Fruit fly (Drosophila melanogaster): Measurements from ENCODE around the gene Slc25A46b.

Slc25A46b gene

dm6 chr2L:18137591-18138247 lies 41.4 kb downstream of the Slc25A46b start, which contains the start of gene kel (continued):
- TF ChIP-seq gfzf (GFP tag; optimal IDR thresholded peaks at IDR 0.05) (peak; percentile 85), cad (GFP tag; optimal IDR thresholded peaks at IDR 0.05) (peak; percentile 39), CG17829 (tag; optimal IDR thresholded peaks at IDR 0.05) (peak; percentile 61), CG12104 (GFP tag; optimal IDR thresholded peaks at IDR 0.05) (no peak), pho (GFP tag; optimal IDR thresholded peaks at IDR 0.05) (peak; percentile 39), CrebB (tag; optimal IDR thresholded peaks at IDR 0.05) (peak; percentile 76), gcm2 (GFP tag; optimal IDR thresholded peaks at IDR 0.05) (no peak), CG33557 (GFP tag; optimal IDR thresholded peaks at IDR 0.05) (peak; percentile 31), CG8290 (GFP tag; optimal IDR thresholded peaks at IDR 0.05) (peak; percentile 13), CG8290 (tag; optimal IDR thresholded peaks at IDR 0.05) (peak; percentile 21 to 82), CG34422 (GFP tag; IDR thresholded peaks at IDR 0.05) (peak; percentile 64; the same call in 1 of the 3 replicates), Xbp1 (GFP tag; optimal IDR thresholded peaks at IDR 0.05) (peak; percentile 55), Dref (GFP tag; IDR thresholded peaks at IDR 0.05) (peak; percentile 90), CG11456 (GFP tag; IDR thresholded peaks at IDR 0.05) (peak; percentile 65; the same call in 2 of the 3 replicates), CG4328 (GFP tag; optimal IDR thresholded peaks at IDR 0.05) (peak; percentile 46), z (GFP tag; IDR thresholded peaks at IDR 0.05) (no peak), Kr (GFP tag; optimal IDR thresholded peaks at IDR 0.05) (no peak), NFAT (GFP tag; IDR thresholded peaks at IDR 0.05) (peak; percentile 59), CG15269 (tag; optimal IDR thresholded peaks at IDR 0.05) (peak; percentile 53), CG8765 (GFP tag; IDR thresholded peaks at IDR 0.05) (no peak), pnt (GFP tag; optimal IDR thresholded peaks at IDR 0.05) (no peak), Optix (GFP tag; IDR thresholded peaks at IDR 0.05) (no peak), CG13424 (tag; optimal IDR thresholded peaks at IDR 0.05) (no peak), CG14441 (GFP tag; IDR thresholded peaks at IDR 0.05) (no peak), Deaf1 (tag; optimal IDR thresholded peaks at IDR 0.05) (peak; percentile 53), Hr3 (GFP tag; optimal IDR thresholded peaks at IDR 0.05) (peak; percentile 9), her (GFP tag; optimal IDR thresholded peaks at IDR 0.05) (peak; percentile 68), ac (GFP tag; optimal IDR thresholded peaks at IDR 0.05) (peak; percentile 24), E2f1 (GFP tag; IDR thresholded peaks at IDR 0.05) (no peak), CG6854 (GFP tag; optimal IDR thresholded peaks at IDR 0.05) (peak; percentile 50), CG1024 (GFP tag; IDR thresholded peaks at IDR 0.05) (peak; percentile 60), CG7987 (GFP tag; optimal IDR thresholded peaks at IDR 0.05) (peak; percentile 82), Lim3 (GFP tag; IDR thresholded peaks at IDR 0.05) (no peak), toy (GFP tag; IDR thresholded peaks at IDR 0.05) (no peak), CG4820 (GFP tag; optimal IDR thresholded peaks at IDR 0.05) (peak; percentile 10), Ptx1 (GFP tag; IDR thresholded peaks at IDR 0.05) (no peak), Nf-YB (GFP tag; optimal IDR thresholded peaks at IDR 0.05) (no peak), CG2116 (GFP tag; optimal IDR thresholded peaks at IDR 0.05) (peak; percentile 58), CG4854 (GFP tag; optimal IDR thresholded peaks at IDR 0.05) (no peak), crp (GFP tag; optimal IDR thresholded peaks at IDR 0.05) (no peak), CG14014 (GFP tag; IDR thresholded peaks at IDR 0.05) (no peak), CG12299 (tag; optimal IDR thresholded peaks at IDR 0.05) (peak; percentile 57), eve (GFP tag; optimal IDR thresholded peaks at IDR 0.05) (no peak), cas (GFP tag; IDR thresholded peaks at IDR 0.05) (no peak), GATAe (GFP tag; conservative IDR thresholded peaks at IDR 0.05) (no peak), hth (optimal IDR thresholded peaks at IDR 0.05) (no peak), CG4730 (GFP tag; IDR thresholded peaks at IDR 0.05) (no peak), CG8944 (GFP tag; optimal IDR thresholded peaks at IDR 0.05) (no peak), CG12155 (GFP tag; optimal IDR thresholded peaks at IDR 0.05) (peak; percentile 30), CG2875 (GFP tag; optimal IDR thresholded peaks at IDR 0.05) (peak; percentile 33), CG9932 (GFP tag; IDR thresholded peaks at IDR 0.05) (peak; percentile 57), cwo (GFP tag; optimal IDR thresholded peaks at IDR 0.05) (peak; percentile 6)

Measured in whole organism, embryonic.